Fruit fly (Drosophila melanogaster) whole organism, prepupa: Measurements from ENCODE around the gene LManIV.
A peak's percentile ranks its signal among the peaks of the same experiment; 100 is the strongest.

Experiments
- CG10631 ChIP-seq: fragments of 200-800 bp; sonication (Bioruptor generic); optimal IDR thresholded peaks from 2 replicates; lab custom pipeline; 2016; ENCODE audit warnings: missing biosample characterization, missing genetic modification characterization
- CG11902 ChIP-seq: fragments of 200-800 bp; sonication (Bioruptor generic); optimal IDR thresholded peaks from 3 replicates; lab custom pipeline; 2016; ENCODE audit warnings: missing biosample characterization, missing genetic modification characterization
- CG15336 ChIP-seq: fragments of 200-800 bp; sonication (Bioruptor generic); IDR thresholded peaks from 2 replicates; pipeline ENCODE4 v1.3.6; 2022; ENCODE audit warnings: missing biosample characterization, missing genetic modification characterization
- CG1621 ChIP-seq: fragments of 200-800 bp; sonication (Bioruptor generic); optimal IDR thresholded peaks from 3 replicates; lab custom pipeline; 2018; ENCODE audit warnings: missing biosample characterization, mild to moderate bottlenecking, missing genetic modification characterization
- CG3032 ChIP-seq: fragments of 200-800 bp; optimal IDR thresholded peaks from 2 replicates; lab custom pipeline; 2019; ENCODE audit warnings: missing biosample characterization, mild to moderate bottlenecking, missing genetic modification characterization, moderate library complexity
- CG31627 ChIP-seq: fragments of 200-800 bp; sonication (Bioruptor generic); optimal IDR thresholded peaks from 3 replicates; lab custom pipeline; 2016; ENCODE audit warnings: missing biosample characterization, missing genetic modification characterization
- CG32006 ChIP-seq: fragments of 200-800 bp; sonication (Bioruptor generic); optimal IDR thresholded peaks from 3 replicates; lab custom pipeline; 2017; ENCODE audit warnings: missing biosample characterization, mild to moderate bottlenecking, missing genetic modification characterization
- CG3919 ChIP-seq: fragments of 200-800 bp; sonication (Bioruptor generic); optimal IDR thresholded peaks from 3 replicates; lab custom pipeline; 2016; ENCODE audit warnings: missing biosample characterization, missing genetic modification characterization
- CG4318 ChIP-seq: fragments of 200-800 bp; sonication (Bioruptor generic); optimal IDR thresholded peaks from 3 replicates; lab custom pipeline; 2017; ENCODE audit warnings: missing biosample characterization, mild to moderate bottlenecking, missing genetic modification characterization
- CG6792 ChIP-seq: fragments of 200-800 bp; sonication (Bioruptor generic); optimal IDR thresholded peaks from 3 replicates; lab custom pipeline; 2016; ENCODE audit warnings: missing biosample characterization, missing genetic modification characterization
- CG6854 ChIP-seq: fragments of 200-800 bp; sonication (Bioruptor generic); optimal IDR thresholded peaks from 2 replicates; lab custom pipeline; 2017; ENCODE audit warnings: missing biosample characterization, mild to moderate bottlenecking, missing genetic modification characterization
- CG7368 ChIP-seq: fragments of 200-800 bp; sonication (Bioruptor generic); optimal IDR thresholded peaks from 3 replicates; lab custom pipeline; 2016; ENCODE audit warnings: missing biosample characterization, missing genetic modification characterization
- CG8119 ChIP-seq: fragments of 200-800 bp; sonication (Bioruptor generic); IDR thresholded peaks from 3 replicates; pipeline ENCODE4 v1.3.6; 2022; ENCODE audit warnings: missing biosample characterization, missing genetic modification characterization
- Eip75B ChIP-seq: fragments of 200-800 bp; sonication (Bioruptor generic); optimal IDR thresholded peaks from 3 replicates; lab custom pipeline; 2016; ENCODE audit warnings: missing biosample characterization, missing genetic modification characterization
- Eip78C ChIP-seq: fragments of 200-800 bp; sonication (Bioruptor generic); peaks from one replicate; lab custom pipeline; 2016; ENCODE audit warnings: missing biosample characterization, missing genetic modification characterization
- Eip93F ChIP-seq: fragments of 200-800 bp; sonication (Bioruptor generic); optimal IDR thresholded peaks from 2 replicates; lab custom pipeline; 2016; ENCODE audit warnings: missing biosample characterization, mild to moderate bottlenecking, missing genetic modification characterization
- Ets21C ChIP-seq: fragments of 200-800 bp; sonication (Bioruptor generic); optimal IDR thresholded peaks from 3 replicates; lab custom pipeline; 2016; ENCODE audit warnings: missing biosample characterization, missing genetic modification characterization
- Ets96B ChIP-seq: fragments of 200-800 bp; optimal IDR thresholded peaks from 2 replicates; lab custom pipeline; 2019; ENCODE audit warnings: missing biosample characterization, mild to moderate bottlenecking, missing genetic modification characterization, moderate library complexity
- Gug ChIP-seq: fragments of 200-800 bp; sonication (Bioruptor generic); IDR thresholded peaks from 2 replicates; pipeline ENCODE4 v1.3.6; 2022; ENCODE audit warnings: missing biosample characterization, missing genetic modification characterization
- Hr38 ChIP-seq: sonication (Bioruptor generic); optimal IDR thresholded peaks from 2 replicates; lab custom pipeline; 2016; ENCODE audit warnings: missing biosample characterization, missing genetic modification characterization
- Lpt ChIP-seq: fragments of 200-800 bp; sonication (Bioruptor generic); optimal IDR thresholded peaks from 3 replicates; lab custom pipeline; 2016; ENCODE audit warnings: missing biosample characterization, missing genetic modification characterization
- OdsH ChIP-seq: fragments of 200-800 bp; sonication (Bioruptor generic); optimal IDR thresholded peaks from 3 replicates; lab custom pipeline; 2016; ENCODE audit warnings: missing biosample characterization, missing genetic modification characterization
- Smox ChIP-seq: fragments of 200-800 bp; sonication (Bioruptor generic); optimal IDR thresholded peaks from 3 replicates; lab custom pipeline; 2016; ENCODE audit warnings: missing biosample characterization, missing genetic modification characterization
- Sox102F ChIP-seq: fragments of 200-800 bp; sonication (Bioruptor generic); optimal IDR thresholded peaks from 2 replicates; lab custom pipeline; 2016; ENCODE audit warnings: missing biosample characterization, mild to moderate bottlenecking, missing genetic modification characterization
- Sox14 ChIP-seq: fragments of 200-800 bp; sonication (Bioruptor generic); optimal IDR thresholded peaks from 3 replicates; lab custom pipeline; 2016; ENCODE audit warnings: missing biosample characterization, missing genetic modification characterization
- Sox15 ChIP-seq: fragments of 200-800 bp; sonication (Bioruptor generic); optimal IDR thresholded peaks from 3 replicates; lab custom pipeline; 2016; ENCODE audit warnings: missing biosample characterization, missing genetic modification characterization
- achi ChIP-seq: fragments of 200-800 bp; sonication (Bioruptor generic); optimal IDR thresholded peaks from 3 replicates; lab custom pipeline; 2016; ENCODE audit warnings: missing biosample characterization, missing genetic modification characterization
- cyc ChIP-seq: fragments of 200-800 bp; sonication (Bioruptor generic); optimal IDR thresholded peaks from 3 replicates; lab custom pipeline; 2016; ENCODE audit warnings: missing biosample characterization, missing genetic modification characterization
- eg ChIP-seq: fragments of 200-800 bp; sonication (Bioruptor generic); IDR thresholded peaks from 3 replicates; pipeline ENCODE4 v1.3.6; 2022; ENCODE audit warnings: missing biosample characterization, missing genetic modification characterization
- esn ChIP-seq: fragments of 200-800 bp; sonication (Bioruptor generic); optimal IDR thresholded peaks from 2 replicates; lab custom pipeline; 2016; ENCODE audit warnings: missing biosample characterization, mild to moderate bottlenecking, missing genetic modification characterization, moderate library complexity
- fd59A ChIP-seq: fragments of 200-800 bp; sonication (Bioruptor generic); optimal IDR thresholded peaks from 2 replicates; lab custom pipeline; 2017; ENCODE audit warnings: missing biosample characterization, mild to moderate bottlenecking, missing genetic modification characterization, missing genetic modification reagents
- lz ChIP-seq: fragments of 200-800 bp; sonication (Bioruptor generic); optimal IDR thresholded peaks from 3 replicates; lab custom pipeline; 2016; ENCODE audit warnings: missing biosample characterization, missing genetic modification characterization
- net ChIP-seq: fragments of 200-800 bp; sonication (Bioruptor generic); optimal IDR thresholded peaks from 3 replicates; lab custom pipeline; 2016; ENCODE audit warnings: missing biosample characterization, missing genetic modification characterization
- spab ChIP-seq: fragments of 200-800 bp; sonication (Bioruptor generic); optimal IDR thresholded peaks from 2 replicates; lab custom pipeline; 2017; ENCODE audit warnings: missing biosample characterization, mild to moderate bottlenecking, missing genetic modification characterization, missing genetic modification reagents
- svp ChIP-seq: fragments of 200-800 bp; sonication (Bioruptor generic); peaks from one replicate; lab custom pipeline; 2016; ENCODE audit warnings: missing biosample characterization, missing genetic modification characterization
- topi ChIP-seq: fragments of 200-800 bp; sonication (Bioruptor generic); optimal IDR thresholded peaks from 3 replicates; lab custom pipeline; 2016; ENCODE audit warnings: missing biosample characterization, missing genetic modification characterization

The LManIV gene

DNA sequence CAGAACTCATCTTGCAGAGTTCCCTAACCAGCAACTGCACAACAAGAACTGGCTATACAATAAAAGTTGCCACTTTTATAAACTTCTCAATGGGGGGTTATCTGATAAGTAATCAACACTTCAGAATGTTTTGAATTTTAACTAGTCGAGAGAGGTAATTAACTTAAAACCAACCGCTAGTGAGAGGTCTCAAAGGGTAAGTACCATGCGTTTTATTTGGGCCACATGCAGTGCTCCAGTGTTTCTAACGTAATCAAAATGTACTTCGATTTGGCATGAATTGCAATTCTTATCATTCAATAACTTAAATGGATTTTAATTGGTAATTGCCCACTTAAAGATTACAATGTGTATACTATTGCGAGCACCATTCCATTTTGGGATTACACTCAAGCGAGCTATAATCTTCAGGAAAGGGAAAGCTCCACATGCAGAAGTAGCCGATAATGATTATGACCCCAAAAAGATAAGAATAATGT, 3.4 kb downstream of the LManIV start, which contains the start of gene LManIII:
TSS of gene LManIII (minus strand) at position 51 of the 479 bp plus-strand sequence.
- no peak for TF ChIP-seq Gug (GFP tag; lab: Robert Waterston, UW)
- TF ChIP-seq achi (GFP tag; lab: Kevin White, UChicago): no peak
- no peak for TF ChIP-seq Lpt (GFP tag; lab: Kevin White, UChicago)
- TF ChIP-seq Sox15: no peak
- no peak for TF ChIP-seq CG10631 (GFP tag; lab: Kevin White, UChicago)
- no peak for TF ChIP-seq esn
- TF ChIP-seq CG7368 (GFP tag; lab: Kevin White, UChicago): no peak
- TF ChIP-seq CG3032 (tag; lab: Kevin White, UChicago): no peak

DNA sequence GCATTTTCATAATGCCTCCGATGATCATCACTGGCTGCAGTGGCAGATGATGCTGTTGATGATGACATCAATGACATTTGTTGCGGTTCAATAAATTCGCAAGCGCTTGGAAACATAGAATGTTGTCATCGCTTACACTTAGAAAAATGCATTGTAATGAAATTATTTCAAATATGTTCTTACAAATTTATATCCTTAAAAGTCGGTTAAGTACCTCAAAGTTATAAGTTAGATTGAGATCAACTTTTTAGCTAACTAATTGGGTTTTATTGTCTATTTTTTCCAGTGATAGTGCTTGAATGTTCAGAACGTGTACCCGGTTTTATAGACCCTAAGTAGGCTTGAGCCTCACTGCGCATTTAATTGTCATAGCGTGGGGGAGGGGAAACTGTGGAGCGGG, 9.3 kb downstream of the LManIV start:
- TF ChIP-seq spab (peak; percentile 6), Ets21C (GFP tag; lab: Kevin White, UChicago) (no peak)
- TF ChIP-seq, all 60 proteins: peak for 1

DNA sequence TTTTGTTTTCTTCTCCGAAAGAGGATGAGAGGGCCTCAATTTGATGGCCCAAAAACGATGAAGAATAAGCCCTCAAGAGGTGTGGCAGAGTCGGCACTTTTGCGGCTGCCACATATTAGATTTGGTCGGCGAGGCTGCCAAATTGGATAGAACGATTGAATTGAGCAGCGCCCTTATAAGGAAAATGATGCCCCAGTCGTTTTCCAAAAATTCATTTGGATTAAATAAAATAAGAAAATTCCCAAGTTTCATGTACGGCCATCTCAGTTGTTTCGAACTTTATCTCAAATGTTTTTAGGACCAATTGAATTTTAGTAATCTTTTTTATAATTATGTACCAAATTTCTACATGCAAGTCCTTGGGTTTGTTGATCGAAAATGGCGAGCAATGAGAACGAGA, 20.1 kb downstream of the LManIV start, which contains the start of the genes CG45307 and CG12438:
TSS of gene CG45307 (minus strand) at position 101 of the 400 bp plus-strand sequence.
TSS of gene CG12438 (plus strand) at position 264 of the 400 bp plus-strand sequence.
- TF ChIP-seq CG6854 (GFP tag; lab: Kevin White, UChicago) (no peak), Eip93F (GFP tag; lab: Kevin White, UChicago) (no peak), cyc (no peak), esn (no peak), fd59A (no peak), svp (GFP tag; lab: Kevin White, UChicago) (no peak), topi (no peak), CG3919 (GFP tag; lab: Kevin White, UChicago) (no peak), OdsH (no peak), Hr38 (no peak), CG3032 (tag; lab: Kevin White, UChicago) (no peak), lz (GFP tag; lab: Kevin White, UChicago) (no peak), CG31627 (GFP tag; lab: Kevin White, UChicago) (no peak), CG32006 (GFP tag; lab: Kevin White, UChicago) (no peak), Sox102F (GFP tag; lab: Kevin White, UChicago) (no peak), Smox (no peak), CG1621 (tag; lab: Kevin White, UChicago) (no peak)

DNA sequence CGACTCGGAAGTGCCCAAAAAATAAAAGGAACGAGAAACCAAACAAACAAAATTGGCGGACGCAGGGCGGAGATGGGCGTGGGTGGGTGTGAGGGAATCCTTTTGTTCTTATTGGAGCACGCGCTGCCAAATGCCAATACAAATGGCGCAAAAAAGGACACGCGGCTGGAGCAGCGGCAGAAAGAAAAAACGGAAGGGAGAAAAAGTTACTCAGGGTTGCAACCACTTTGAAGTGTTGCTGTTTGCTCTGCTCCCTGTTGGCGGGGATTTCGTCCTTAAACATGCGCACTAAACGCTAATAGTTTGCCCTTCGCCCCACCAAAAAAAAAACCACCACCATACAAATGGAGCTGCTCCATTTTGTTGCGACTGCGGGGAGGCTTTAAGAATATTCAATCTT, 24.7 kb downstream of the LManIV start:
- TF ChIP-seq net (no peak), CG15336 (GFP tag; lab: Robert Waterston, UW) (no peak), CG3032 (tag; lab: Kevin White, UChicago) (no peak), CG4318 (GFP tag; lab: Kevin White, UChicago) (no peak), Ets96B (tag; lab: Kevin White, UChicago) (no peak), Smox (no peak), esn (no peak), Ets21C (GFP tag; lab: Kevin White, UChicago) (no peak), Eip75B (GFP tag; lab: Kevin White, UChicago) (no peak), eg (GFP tag; lab: Robert Waterston, UW) (no peak), svp (GFP tag; lab: Kevin White, UChicago) (no peak), spab (no peak), CG8119 (GFP tag; lab: Robert Waterston, UW) (no peak), Hr38 (no peak), Eip93F (GFP tag; lab: Kevin White, UChicago) (no peak), CG11902 (GFP tag; lab: Kevin White, UChicago) (no peak)

DNA sequence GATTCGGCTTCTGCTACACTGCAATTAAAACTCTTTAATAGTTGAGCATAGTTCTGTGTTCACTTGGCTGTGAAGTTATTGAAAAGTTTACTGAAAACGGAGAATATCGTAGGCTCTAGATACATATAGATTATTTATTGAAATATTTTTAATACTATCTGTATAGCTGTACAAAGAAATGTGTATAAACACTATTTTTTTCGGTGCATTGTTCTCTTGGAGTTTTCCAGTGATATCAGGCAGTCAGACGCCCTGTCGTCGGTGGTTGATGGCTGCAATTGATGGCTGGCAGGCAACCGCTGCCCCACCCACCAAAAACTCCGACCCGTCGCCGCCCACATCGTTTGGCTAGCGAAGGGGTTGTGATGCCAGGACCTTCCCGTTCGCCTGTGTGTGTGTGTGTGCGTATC, 25.8 kb downstream of the LManIV start:
- TF ChIP-seq Sox14 (GFP tag; lab: Kevin White, UChicago) (no peak), topi (peak; percentile 32), CG6792 (GFP tag; lab: Kevin White, UChicago) (peak; percentile 11), CG3919 (GFP tag; lab: Kevin White, UChicago) (peak; percentile 20), svp (GFP tag; lab: Kevin White, UChicago) (peak; percentile 57), Eip78C (GFP tag; lab: Kevin White, UChicago) (peak; percentile 77), Hr38 (no peak)
- TF ChIP-seq, all 60 proteins: peak for 5
